Worm (Caenorhabditis elegans): ENCODE measurements around the gene C28H8.5.

- no peak for TF ChIP-seq lin-39 (tag; optimal IDR thresholded peaks at IDR 0.05)
- TF ChIP-seq fos-1 (tag; optimal IDR thresholded peaks at IDR 0.05): no peak
- TF ChIP-seq ces-1 (GFP tag; optimal IDR thresholded peaks at IDR 0.05): no peak
- TF ChIP-seq unc-62 (GFP tag; optimal IDR thresholded peaks at IDR 0.05): no peak
- no peak for TF ChIP-seq nhr-76 (tag; optimal IDR thresholded peaks at IDR 0.05)
- no peak for TF ChIP-seq aha-1 (tag; optimal IDR thresholded peaks at IDR 0.05)
- TF ChIP-seq egl-27 (tag; optimal IDR thresholded peaks at IDR 0.05): no peak
- no peak for TF ChIP-seq F16B12.6 (tag; optimal IDR thresholded peaks at IDR 0.05)
- TF ChIP-seq mdl-1 (tag; optimal IDR thresholded peaks at IDR 0.05): no peak
- peak; percentile 96 for TF ChIP-seq blmp-1 (tag; optimal IDR thresholded peaks at IDR 0.05)
Measured at ce11 chrIII:5878215-5878614, 5.9 kb upstream of the C28H8.5 start, which contains the start of the genes mig-21 and F01F1.2.

All from whole organism, L1 larva.